Fruit fly (Drosophila melanogaster) whole organism, pupa: ENCODE measurements around the gene Yp3.

Source experiments
- CG10348 ChIP-seq: fragments of 200-800 bp; sonication (Bioruptor generic); IDR thresholded peaks from 2 replicates; pipeline ENCODE4 v1.3.6; 2022; ENCODE audit warnings: missing biosample characterization, missing genetic modification characterization
- CG12605 ChIP-seq: fragments of 200-800 bp; sonication (Bioruptor generic); IDR thresholded peaks from 2 replicates; pipeline ENCODE4 v1.3.6; 2022; ENCODE audit warnings: missing biosample characterization, missing genetic modification characterization
- CG13204 ChIP-seq: fragments of 200-800 bp; sonication (Bioruptor generic); optimal IDR thresholded peaks from 2 replicates; lab custom pipeline; 2018; ENCODE audit warnings: missing biosample characterization, mild to moderate bottlenecking, missing genetic modification characterization, moderate library complexity
- CG15710 ChIP-seq: fragments of 200-800 bp; sonication (Bioruptor generic); optimal IDR thresholded peaks from 2 replicates; lab custom pipeline; 2018; ENCODE audit warnings: missing biosample characterization, mild to moderate bottlenecking, missing genetic modification characterization, moderate library complexity
- CG17806 ChIP-seq: fragments of 200-800 bp; sonication (Bioruptor generic); optimal IDR thresholded peaks from 2 replicates; lab custom pipeline; 2018; ENCODE audit warnings: missing biosample characterization, mild to moderate bottlenecking, missing genetic modification characterization, moderate library complexity
- CG32121 ChIP-seq: fragments of 200-800 bp; sonication (Bioruptor generic); IDR thresholded peaks from 2 replicates; pipeline ENCODE4 v1.3.6; 2022; ENCODE audit warnings: missing biosample characterization, missing genetic modification characterization
- CG34367 ChIP-seq: fragments of 200-800 bp; sonication (Bioruptor generic); optimal IDR thresholded peaks from 2 replicates; lab custom pipeline; 2018; ENCODE audit warnings: missing biosample characterization, mild to moderate bottlenecking, missing genetic modification characterization
- CG8159 ChIP-seq: fragments of 200-800 bp; sonication (Bioruptor generic); optimal IDR thresholded peaks from 3 replicates; lab custom pipeline; 2018; ENCODE audit warnings: missing biosample characterization, mild to moderate bottlenecking, missing genetic modification characterization, moderate library complexity
- EcR ChIP-seq: fragments of 200-800 bp; sonication (Bioruptor generic); optimal IDR thresholded peaks from 3 replicates; lab custom pipeline; 2019; ENCODE audit warnings: missing biosample characterization, missing genetic modification characterization, mild to moderate bottlenecking, moderate library complexity, missing genetic modification reagents
- Ets98B ChIP-seq: fragments of 200-800 bp; sonication (Bioruptor generic); IDR thresholded peaks from 2 replicates; pipeline ENCODE4 v1.3.6; 2022; ENCODE audit warnings: missing biosample characterization, missing genetic modification characterization
- Pif1A ChIP-seq: fragments of 200-800 bp; sonication (Bioruptor generic); optimal IDR thresholded peaks from 3 replicates; lab custom pipeline; 2016; ENCODE audit warnings: missing biosample characterization, missing genetic modification characterization
- Pif1B ChIP-seq: fragments of 200-800 bp; sonication (Bioruptor generic); optimal IDR thresholded peaks from 3 replicates; lab custom pipeline; 2016; ENCODE audit warnings: missing biosample characterization, missing genetic modification characterization
- gl ChIP-seq: fragments of 200-800 bp; sonication (Bioruptor generic); optimal IDR thresholded peaks from 2 replicates; lab custom pipeline; 2018; ENCODE audit warnings: missing biosample characterization, mild to moderate bottlenecking, missing genetic modification characterization
- rn ChIP-seq: fragments of 200-800 bp; sonication (Bioruptor generic); IDR thresholded peaks from 2 replicates; pipeline ENCODE4 v1.3.6; 2022; ENCODE audit warnings: missing biosample characterization, missing genetic modification characterization

DNA sequence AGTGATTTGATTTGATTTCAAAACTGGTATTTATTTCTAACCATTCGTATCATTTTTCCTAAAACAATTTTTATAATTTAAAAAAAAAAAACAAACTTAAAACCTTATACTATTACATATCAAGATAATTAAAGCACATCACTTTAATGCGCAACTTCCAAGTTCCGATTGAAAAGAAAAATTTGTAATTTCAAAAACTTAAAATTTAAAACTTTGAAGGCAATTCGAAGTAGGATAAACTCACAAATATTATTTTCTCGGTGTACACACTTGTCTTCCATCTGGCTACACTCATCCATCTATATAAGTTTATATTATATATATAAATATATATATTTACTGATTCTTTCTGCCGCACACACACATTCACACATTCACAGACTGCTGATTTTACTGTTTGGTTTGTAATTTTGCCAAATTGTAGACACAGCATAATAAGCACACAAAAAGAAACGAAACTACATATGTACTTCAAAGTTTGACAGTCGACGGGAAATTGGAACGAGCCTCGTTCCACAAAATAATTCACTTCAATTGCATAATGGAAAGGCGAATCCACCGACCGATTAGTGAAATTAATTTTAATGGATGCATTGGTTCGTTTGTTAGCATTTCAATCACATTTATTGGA lies 26.8 kb downstream of the Yp3 start:
- no peak for TF ChIP-seq gl (tag; lab: Kevin White, UChicago)
- no peak for TF ChIP-seq Pif1B (GFP tag; lab: Kevin White, UChicago)
- TF ChIP-seq rn (GFP tag; lab: Robert Waterston, UW) = no peak
- no peak for TF ChIP-seq EcR (GFP tag; lab: Kevin White, UChicago)
- no peak for TF ChIP-seq CG17806 (tag; lab: Kevin White, UChicago)
- TF ChIP-seq CG32121 (GFP tag; lab: Robert Waterston, UW) = no peak
- no peak for TF ChIP-seq CG15710
- TF ChIP-seq CG10348 (GFP tag; lab: Robert Waterston, UW) = no peak
- no peak for TF ChIP-seq CG13204 (GFP tag; lab: Kevin White, UChicago)
- no peak for TF ChIP-seq CG12605
- TF ChIP-seq CG8159 = no peak
- TF ChIP-seq Pif1A (GFP tag; lab: Kevin White, UChicago) = no peak
- TF ChIP-seq CG34367 (tag; lab: Kevin White, UChicago) = no peak
- no peak for TF ChIP-seq Ets98B
